Fruit fly (Drosophila melanogaster) ovary, adult (tissue): ENCODE data around the gene Crg-1.
"Not testable (repeated sequence)": the region's sequence is repeated elsewhere in the genome, so short reads cannot be mapped to it uniquely, and the experiment has no call there.

Source experiments
- CG17801 ChIP-seq: fragments of 200-800 bp; optimal IDR thresholded peaks from 2 replicates; lab custom pipeline; 2019; ENCODE audit warnings: missing biosample characterization, mild to moderate bottlenecking, missing genetic modification characterization, moderate library complexity; ENCODE audit not compliant: partially characterized antibody

Crg-1 gene

DNA sequence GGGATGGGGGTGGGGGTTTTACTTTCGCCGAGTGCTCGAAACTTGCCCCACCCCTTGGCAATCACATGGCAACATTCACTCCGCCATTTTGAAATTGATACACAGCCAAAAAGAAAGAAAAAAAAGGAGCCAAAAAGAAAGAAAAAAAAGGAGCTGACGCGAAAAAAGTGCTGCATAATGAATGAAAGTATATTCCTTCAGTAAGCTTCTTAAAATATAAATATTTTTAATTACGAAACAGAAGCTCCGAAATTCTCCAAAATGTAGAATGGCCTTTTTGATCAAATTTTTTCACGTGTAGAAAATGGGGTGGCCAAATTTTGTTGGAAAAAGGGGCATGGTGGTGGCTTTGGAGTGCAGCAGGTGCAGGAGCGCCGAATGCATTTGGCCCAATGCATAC, 24.8 kb upstream of the Crg-1 start:
- TF ChIP-seq CG17801 (GFP tag; lab: Kevin White, UChicago): no peak

DNA sequence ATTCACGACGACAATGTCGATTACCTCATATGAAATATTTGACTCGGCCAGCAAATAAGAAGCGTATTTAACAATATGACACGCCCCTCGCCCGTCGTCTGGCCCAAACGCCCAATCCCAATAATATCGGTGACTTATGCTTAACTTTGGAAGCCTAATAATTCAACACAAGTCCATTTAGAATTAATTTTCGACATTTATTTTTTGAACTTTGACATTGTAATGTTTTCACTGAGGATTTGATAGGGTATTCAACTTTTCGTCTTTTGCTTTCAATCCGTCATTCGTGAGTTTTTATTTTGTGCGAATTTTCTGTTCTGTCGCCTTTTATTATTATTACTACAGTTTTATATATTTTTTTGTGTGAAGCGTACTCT, 20.6 kb upstream of the Crg-1 start:
- TF ChIP-seq CG17801 (GFP tag; lab: Kevin White, UChicago): no peak

DNA sequence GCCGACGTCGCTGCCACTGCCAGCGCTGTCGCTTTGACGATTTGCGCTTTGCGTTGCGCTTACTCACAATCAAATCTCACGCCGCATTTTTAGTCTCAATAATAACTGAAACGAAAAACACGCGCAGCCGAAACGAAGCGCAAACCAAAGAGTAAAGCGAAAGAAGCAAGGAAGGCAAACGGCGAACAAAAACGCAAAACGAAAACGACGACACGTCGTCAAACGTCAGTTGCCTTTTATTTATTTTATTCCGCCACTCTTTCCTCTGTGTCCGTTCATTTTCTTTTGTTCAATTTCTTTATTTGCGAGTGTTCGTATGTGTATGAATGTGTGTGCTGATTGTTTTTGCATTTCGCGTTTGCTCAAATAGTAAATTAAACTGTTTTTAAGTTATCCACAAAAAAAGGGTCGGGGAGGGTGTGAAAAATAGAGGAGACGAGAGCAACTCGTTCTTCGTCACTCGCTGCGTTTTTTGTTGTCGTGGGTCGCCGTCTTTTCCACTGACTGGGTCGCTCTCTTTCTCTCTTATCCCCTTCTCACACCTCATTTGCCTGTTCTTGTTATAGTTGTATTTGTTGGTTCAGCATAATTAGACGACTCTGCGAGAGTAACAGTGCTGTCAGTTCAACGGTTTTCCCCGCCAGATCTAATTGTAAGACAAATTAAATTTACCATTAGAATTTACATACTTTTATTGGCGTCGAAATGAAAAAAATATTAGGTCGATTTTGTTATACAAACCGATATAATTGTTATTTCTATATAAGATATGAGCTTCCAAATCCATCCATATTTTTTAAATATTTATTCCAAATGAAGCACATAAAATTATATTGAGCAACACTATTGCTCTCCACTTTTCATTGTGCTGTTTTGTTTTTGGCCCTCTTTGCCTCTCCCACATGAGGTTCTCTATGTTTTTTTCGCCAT, 19.9 kb upstream of the Crg-1 start:
- peak; percentile 85 for TF ChIP-seq CG17801 (GFP tag; lab: Kevin White, UChicago)

DNA sequence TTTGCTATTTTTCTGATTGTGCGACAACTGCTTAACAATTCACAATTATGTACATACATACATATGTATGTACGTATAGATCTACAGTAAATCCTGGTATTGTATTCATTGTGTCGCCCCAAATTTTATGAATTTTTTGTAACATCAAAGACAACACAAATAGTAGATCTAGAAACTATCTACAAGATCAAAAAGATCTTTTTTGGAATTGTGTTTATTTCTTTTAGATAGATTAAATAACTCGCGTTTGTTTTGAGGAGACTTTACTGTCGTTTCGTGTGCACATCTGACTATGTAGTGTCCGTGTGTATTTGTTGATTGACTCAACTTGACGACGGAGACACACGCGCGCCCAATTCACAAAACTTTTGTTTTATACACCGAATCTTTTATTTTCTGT, 18.7 kb upstream of the Crg-1 start:
- peak; percentile 99 for TF ChIP-seq CG17801 (GFP tag; lab: Kevin White, UChicago)

DNA sequence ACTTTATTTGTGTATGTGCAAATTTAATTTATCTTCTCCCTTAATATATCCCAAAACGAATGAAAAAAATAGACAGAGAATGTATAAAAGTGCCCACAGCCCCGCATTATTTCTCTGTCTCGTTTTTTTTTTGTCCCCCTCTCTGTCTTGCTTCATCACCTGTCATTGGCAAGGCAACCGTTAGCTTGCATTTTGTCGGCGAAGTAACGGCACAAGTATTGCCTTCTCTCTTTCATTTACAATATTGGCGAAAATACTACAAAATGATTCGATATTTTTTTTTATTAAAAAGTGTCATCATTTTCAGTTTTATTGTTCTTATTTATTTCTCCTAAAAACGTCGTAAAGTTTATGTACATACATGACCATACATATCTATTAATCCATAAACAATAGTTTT, 17.9 kb upstream of the Crg-1 start:
- TF ChIP-seq CG17801 (GFP tag; lab: Kevin White, UChicago): no peak

DNA sequence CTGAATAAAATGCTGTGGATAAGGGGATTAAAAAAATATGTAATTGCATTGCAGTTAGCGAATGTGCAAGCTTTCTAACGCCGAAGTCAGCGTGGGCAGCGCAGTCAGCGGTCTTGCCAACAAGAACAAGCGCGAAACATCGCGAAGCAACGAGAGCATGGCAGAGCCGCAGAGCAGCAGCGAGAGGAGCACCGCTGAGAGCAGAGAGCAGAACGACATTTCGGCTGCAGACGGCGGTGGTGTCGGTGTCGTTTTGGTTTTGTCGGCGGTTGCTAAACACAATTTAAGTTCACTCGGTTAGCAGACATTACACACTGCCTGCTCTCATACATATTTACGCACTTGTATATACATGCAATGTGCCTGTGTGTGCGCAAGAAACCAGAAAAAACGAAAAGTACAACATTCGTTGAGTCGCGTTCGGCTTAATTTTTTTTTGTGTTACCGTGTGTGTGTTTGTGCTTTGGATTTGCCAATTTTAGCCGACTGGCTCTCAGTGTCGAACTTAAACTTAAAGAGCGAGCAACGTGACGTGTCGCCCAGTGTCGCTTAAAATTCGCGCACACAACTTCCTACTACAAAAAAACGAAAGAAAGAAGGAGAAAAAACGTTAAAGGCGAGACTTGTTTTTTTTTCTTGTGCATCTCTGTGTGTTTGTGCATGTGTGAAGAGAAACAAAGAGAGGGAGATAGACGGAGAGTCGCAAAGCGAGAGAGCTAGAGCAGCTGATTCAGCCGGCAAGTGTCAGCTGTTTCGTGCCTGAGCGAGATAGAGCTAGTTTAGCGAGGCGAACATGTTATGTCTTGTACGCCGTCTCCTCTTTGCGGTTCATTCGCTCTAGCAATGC, 17.0 kb upstream of the Crg-1 start:
- TF ChIP-seq CG17801 (GFP tag; lab: Kevin White, UChicago): peak; percentile 92

DNA sequence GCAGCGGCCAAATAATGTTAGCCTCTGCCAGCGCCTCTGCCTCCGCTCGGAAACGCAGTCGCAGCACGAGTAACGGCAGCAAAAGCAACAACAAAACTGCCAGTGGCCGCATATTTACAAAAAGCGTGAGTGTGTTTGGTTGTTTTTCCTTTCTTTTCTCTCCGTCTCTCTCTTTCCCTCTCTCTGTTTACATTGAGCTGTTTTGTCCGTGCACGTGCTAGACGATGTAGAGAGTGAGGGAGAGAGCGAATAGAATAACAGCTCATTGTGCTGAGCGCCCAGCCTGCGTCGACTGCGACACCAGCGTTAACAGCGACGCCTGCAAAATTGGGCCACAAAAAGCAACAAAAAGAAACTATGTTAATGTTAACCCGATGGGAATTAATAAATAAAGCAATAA, 15.8 kb upstream of the Crg-1 start:
- peak; percentile 96 for TF ChIP-seq CG17801 (GFP tag; lab: Kevin White, UChicago)

DNA sequence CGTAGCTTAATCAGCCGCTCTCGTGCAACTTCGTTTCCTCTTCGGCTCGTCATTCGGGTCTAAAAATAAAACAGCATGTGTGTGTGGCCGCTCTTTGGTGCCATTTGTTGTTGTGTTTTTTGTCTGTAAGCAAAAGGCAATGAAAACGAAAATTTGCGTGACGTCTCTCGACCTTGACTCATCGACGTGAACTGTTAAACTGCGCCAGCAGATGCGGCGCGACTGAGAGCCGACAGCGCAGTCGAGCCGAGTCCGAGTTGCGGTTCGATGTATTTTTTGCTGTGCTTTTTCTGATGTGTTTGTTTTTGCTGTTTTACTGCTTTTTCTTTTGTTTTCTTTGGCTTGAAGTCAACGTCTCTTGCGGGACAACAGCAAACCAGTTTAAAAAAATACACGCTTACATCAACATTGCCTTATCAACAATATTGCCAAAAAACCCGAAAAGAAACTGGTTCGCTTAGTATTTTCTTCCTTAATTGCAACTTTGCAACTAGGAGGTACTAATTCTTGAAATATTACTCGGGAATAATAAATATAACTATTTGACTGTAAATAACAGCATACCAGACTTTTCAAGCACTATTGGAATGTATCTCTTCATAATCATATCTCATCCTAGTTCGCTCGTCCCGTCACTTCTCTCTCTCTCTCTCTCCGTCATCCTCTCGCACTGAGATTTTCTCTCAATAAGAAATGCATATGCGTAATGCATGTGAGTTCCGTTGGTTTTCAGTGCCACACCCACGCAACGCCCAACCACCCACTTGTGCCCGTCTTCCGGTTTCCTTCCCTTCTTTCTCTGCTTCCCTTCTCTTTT, 14.7 kb upstream of the Crg-1 start:
- peak; percentile 93 for TF ChIP-seq CG17801 (GFP tag; lab: Kevin White, UChicago)

DNA sequence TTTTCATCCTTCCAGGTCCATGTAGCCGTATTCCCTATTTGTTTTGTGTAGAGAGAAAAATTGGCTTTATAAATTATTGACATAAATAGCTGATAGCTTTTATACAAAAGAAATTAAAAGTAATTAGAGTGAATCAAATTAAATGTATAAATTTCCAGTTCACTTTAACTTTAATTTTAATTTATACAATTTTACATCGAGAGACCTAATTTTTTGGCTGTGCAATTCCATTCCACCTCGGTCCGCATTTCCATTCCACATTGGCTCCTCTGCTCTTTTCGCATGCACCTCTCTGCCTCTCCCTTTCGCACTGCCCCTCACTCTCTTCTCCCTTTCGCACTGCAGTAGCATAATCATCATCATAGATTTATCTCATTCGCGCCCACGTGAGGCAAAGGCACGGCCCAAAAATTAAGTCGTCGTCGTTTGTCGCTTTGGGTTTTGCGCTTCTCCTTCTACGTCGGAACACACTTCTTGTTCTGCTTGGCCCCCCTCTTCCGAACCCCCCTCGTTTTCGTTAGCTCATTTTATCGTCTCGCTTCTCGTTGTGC, 14.0 kb upstream of the Crg-1 start:
- TF ChIP-seq CG17801 (GFP tag; lab: Kevin White, UChicago): no peak

DNA sequence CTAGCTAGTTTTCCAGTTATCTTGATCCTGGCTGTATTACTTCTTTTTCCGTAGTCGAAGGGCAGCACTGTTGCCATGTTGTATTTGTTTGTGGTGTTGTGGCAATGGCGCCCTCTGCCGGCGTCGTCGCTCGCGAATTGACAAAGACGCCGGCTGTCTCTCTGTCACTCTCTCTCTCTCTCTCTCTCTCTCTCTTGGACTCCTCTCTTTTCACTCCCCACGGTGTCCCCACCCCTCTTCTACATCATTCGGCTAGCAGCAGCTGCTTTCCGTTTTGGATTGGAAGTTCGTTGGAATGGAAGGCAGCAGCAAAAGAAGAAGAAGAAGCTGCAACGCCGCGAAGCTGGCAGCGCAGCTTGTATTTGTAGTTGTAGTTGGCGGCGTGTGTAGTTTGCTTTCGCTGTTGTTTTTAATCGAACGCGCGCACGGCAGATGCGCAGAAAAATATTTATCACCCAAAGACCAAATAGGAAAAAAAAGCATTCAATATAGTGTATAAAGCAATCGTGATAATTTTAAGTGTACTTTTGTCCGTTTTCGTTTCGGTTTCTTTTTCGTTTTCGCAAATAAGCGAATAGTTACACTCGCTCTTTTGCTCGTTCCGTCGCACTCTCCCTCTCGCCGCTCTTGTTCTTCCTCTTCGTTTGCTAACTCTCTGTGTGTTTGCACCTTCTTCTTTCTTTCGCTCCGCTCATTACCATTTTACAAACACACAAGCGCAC, 13.2 kb upstream of the Crg-1 start:
- peak; percentile 80 for TF ChIP-seq CG17801 (GFP tag; lab: Kevin White, UChicago)

DNA sequence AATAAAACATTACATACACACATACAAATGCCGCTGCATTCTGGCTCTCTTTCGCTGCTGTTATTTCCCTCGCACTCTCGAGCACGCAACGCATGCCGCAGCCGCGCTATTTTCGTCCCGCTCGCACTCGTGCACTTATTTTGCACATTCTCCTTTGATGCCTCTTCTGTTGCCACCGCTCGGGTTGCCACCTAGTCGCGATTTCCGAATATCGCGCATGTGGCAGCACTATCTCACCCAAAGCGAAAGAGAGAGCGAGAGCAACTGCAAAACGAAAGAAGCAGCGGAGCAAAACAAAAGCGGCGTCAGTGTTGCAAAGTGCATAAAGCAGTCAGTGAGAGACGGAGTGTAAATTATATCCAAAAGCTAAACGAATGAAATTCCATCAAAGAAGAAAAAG, 12.1 kb upstream of the Crg-1 start:
- peak; percentile 66 for TF ChIP-seq CG17801 (GFP tag; lab: Kevin White, UChicago)

DNA sequence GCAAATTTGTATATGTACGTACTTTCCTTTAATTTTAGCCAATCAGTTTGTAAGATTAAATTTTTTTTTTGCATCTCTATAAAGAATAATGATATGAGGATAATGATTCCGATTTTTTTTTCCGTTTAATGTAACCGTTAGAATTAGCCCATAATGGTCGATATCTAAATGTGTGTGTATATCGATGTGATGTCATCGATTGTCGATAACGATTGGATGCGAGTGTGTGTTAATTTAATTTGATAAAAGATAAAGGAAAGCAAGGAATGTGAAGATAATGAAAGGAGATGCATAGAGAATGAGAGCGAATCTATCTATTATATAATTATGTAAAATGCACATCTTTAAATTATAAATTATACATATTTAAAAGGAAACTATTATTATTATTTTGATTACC, 4.6 kb upstream of the Crg-1 start:
- no peak for TF ChIP-seq CG17801 (GFP tag; lab: Kevin White, UChicago)

DNA sequence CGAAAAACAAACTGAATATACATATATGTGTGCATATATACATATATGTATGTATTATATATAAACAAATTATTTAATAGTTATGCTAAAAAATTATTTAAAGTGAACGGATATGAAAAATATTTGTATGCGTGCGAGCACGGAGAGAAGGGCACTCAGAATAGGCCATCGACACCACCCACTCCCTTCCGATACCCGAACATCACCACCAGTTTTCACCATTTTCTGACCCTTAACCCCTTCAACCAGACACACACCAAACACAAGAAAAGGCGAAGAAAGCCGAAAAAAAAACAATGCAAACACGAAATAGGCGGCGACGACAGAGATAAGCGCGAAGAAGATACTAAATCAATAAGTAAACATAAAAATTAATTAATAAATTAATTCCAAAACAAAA, 3.7 kb upstream of the Crg-1 start:
- TF ChIP-seq CG17801 (GFP tag; lab: Kevin White, UChicago): no peak

DNA sequence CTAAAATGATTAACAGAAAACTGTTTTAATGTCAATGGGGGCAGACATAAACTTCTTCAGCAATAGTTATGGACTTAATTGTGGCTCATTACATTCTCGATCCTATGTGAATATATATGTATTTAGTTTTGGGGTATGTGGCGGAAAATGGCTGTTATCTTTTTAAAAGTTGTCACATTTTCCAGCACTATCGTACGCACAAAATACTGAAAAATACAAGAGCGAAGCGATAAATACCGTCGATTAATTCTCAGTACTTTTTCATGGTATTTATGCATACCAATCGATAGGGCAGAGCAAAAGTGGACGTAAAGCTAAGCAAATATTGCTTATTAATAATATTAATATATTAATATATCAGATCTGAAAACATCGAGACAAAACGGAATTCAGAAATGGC, 3.3 kb upstream of the Crg-1 start, which contains the start of gene HIP-R:
TSS of gene HIP-R (plus strand) at position 201 of the 400 bp plus-strand sequence.
- TF ChIP-seq CG17801 (GFP tag; lab: Kevin White, UChicago): not testable (repeated sequence)
